Fruit fly (Drosophila melanogaster) whole organism, wandering third instar larva: ENCODE data around the gene CG8870.

Source experiments
- Abd-B ChIP-seq: fragments of >200 bp; optimal IDR thresholded peaks from 2 replicates; lab custom pipeline; 2017; ENCODE audit warnings: missing biosample characterization, missing genetic modification characterization
- CG32264 ChIP-seq: fragments of 200-800 bp; sonication (Bioruptor generic); optimal IDR thresholded peaks from 2 replicates; lab custom pipeline; 2016; ENCODE audit warnings: missing biosample characterization, missing genetic modification characterization
- CG9705 ChIP-seq: fragments of 200-800 bp; sonication (Bioruptor generic); optimal IDR thresholded peaks from 2 replicates; lab custom pipeline; 2018; ENCODE audit warnings: missing biosample characterization, mild to moderate bottlenecking, missing genetic modification characterization
- Dfd ChIP-seq: fragments of >200 bp; optimal IDR thresholded peaks from 2 replicates; lab custom pipeline; 2017; ENCODE audit warnings: missing biosample characterization, missing genetic modification characterization
- Dif ChIP-seq: fragments of 200-275, 200-300 bp; sonication (Bioruptor generic); optimal IDR thresholded peaks from 2 replicates; lab custom pipeline; 2018; ENCODE audit warnings: missing biosample characterization, missing genetic modification characterization; ENCODE audit not compliant: partially characterized antibody
- GATAd ChIP-seq: sonication (Bioruptor generic); optimal IDR thresholded peaks from 2 replicates; lab custom pipeline; 2016; ENCODE audit warnings: missing biosample characterization, missing genetic modification characterization
- HLH106 ChIP-seq: fragments of 200-800 bp; optimal IDR thresholded peaks from 3 replicates; lab custom pipeline; 2019; ENCODE audit warnings: missing biosample characterization, mild to moderate bottlenecking, missing genetic modification characterization, moderate library complexity
- Hnf4 ChIP-seq: fragments of 200-800 bp; sonication (Bioruptor generic); optimal IDR thresholded peaks from 2 replicates; lab custom pipeline; 2016; ENCODE audit warnings: missing biosample characterization, mild to moderate bottlenecking, missing genetic modification characterization
- Hr78 ChIP-seq: fragments of >200 bp; optimal IDR thresholded peaks from 2 replicates; lab custom pipeline; 2017; ENCODE audit warnings: missing biosample characterization, missing genetic modification characterization
- Hr83 ChIP-seq: fragments of 200-300 bp; sonication (Bioruptor generic); optimal IDR thresholded peaks from 2 replicates; lab custom pipeline; 2016; ENCODE audit warnings: missing biosample characterization, mild to moderate bottlenecking, missing genetic modification characterization, moderate library complexity; ENCODE audit not compliant: poor library complexity, severe bottlenecking
- Jra ChIP-seq: sonication (Bioruptor generic); optimal IDR thresholded peaks from 2 replicates; lab custom pipeline; 2016; ENCODE audit warnings: missing biosample characterization, missing genetic modification characterization
- Myc ChIP-seq: fragments of >200 bp; optimal IDR thresholded peaks from 2 replicates; lab custom pipeline; 2017
- OdsH ChIP-seq: fragments of 200-800 bp; sonication (Bioruptor generic); optimal IDR thresholded peaks from 2 replicates; lab custom pipeline; 2016; ENCODE audit warnings: missing biosample characterization, mild to moderate bottlenecking, missing genetic modification characterization
- Rel ChIP-seq, 2 experiments: fragments of 200-800 bp; sonication (Bioruptor generic) in 1 of 2; optimal IDR thresholded peaks; 2 replicates in 1 of 2; 3 replicates in 1 of 2; lab custom pipeline; 2016 to 2019; ENCODE audit warnings: mild to moderate bottlenecking in 2 of 2, missing biosample characterization in 2 of 2, missing genetic modification characterization in 2 of 2, moderate library complexity in 1 of 2
- Sp1 ChIP-seq: fragments of 200-800 bp; sonication (Bioruptor generic); optimal IDR thresholded peaks from 3 replicates; lab custom pipeline; 2019; ENCODE audit warnings: missing biosample characterization, mild to moderate bottlenecking, missing genetic modification characterization, moderate library complexity
- Vsx2 ChIP-seq: fragments of 200-300, 225-300 bp; sonication (Bioruptor generic); optimal IDR thresholded peaks from 2 replicates; lab custom pipeline; 2018; ENCODE audit warnings: missing biosample characterization, missing genetic modification characterization; ENCODE audit not compliant: partially characterized antibody
- br ChIP-seq: fragments of 200-800 bp; sonication (Bioruptor generic); optimal IDR thresholded peaks from 2 replicates; lab custom pipeline; 2016; ENCODE audit warnings: missing biosample characterization, missing genetic modification characterization
- dl ChIP-seq, 2 experiments: fragments of 175-275, 200-275 bp in 1 of 2; fragments of 200-275 bp in 1 of 2; sonication (Bioruptor generic); optimal IDR thresholded peaks; lab custom pipeline; 2018; ENCODE audit warnings: mild to moderate bottlenecking in 2 of 2, missing biosample characterization in 2 of 2, missing genetic modification characterization in 2 of 2, moderate library complexity in 2 of 2; ENCODE audit not compliant: partially characterized antibody in 2 of 2, insufficient read depth in 1 of 2
- dmrt93B ChIP-seq: fragments of 200-800 bp; sonication (Bioruptor generic); optimal IDR thresholded peaks from 2 replicates; lab custom pipeline; 2018; ENCODE audit warnings: missing biosample characterization, mild to moderate bottlenecking, missing genetic modification characterization
- dsf ChIP-seq: sonication (Bioruptor generic); optimal IDR thresholded peaks from 2 replicates; lab custom pipeline; 2016; ENCODE audit warnings: missing biosample characterization, missing genetic modification characterization, borderline replicate concordance
- ey ChIP-seq: fragments of 200-800 bp; sonication (Bioruptor generic); optimal IDR thresholded peaks from 2 replicates; lab custom pipeline; 2016; ENCODE audit warnings: missing biosample characterization, missing genetic modification characterization
- foxo ChIP-seq, 2 experiments: fragments of 200-800 bp; sonication (Bioruptor generic); optimal IDR thresholded peaks; 2 replicates in 1 of 2; 3 replicates in 1 of 2; lab custom pipeline; 2016 to 2017; ENCODE audit warnings: missing biosample characterization in 2 of 2, missing genetic modification characterization in 2 of 2
- fru ChIP-seq: fragments of 200-800 bp; sonication (Bioruptor generic); optimal IDR thresholded peaks from 3 replicates; lab custom pipeline; 2016; ENCODE audit warnings: missing biosample characterization, mild to moderate bottlenecking, missing genetic modification characterization
- h ChIP-seq: fragments of 200-800 bp; sonication (Bioruptor generic); optimal IDR thresholded peaks from 3 replicates; lab custom pipeline; 2016; ENCODE audit warnings: missing biosample characterization, mild to moderate bottlenecking, missing genetic modification characterization
- lola ChIP-seq: fragments of >200 bp; optimal IDR thresholded peaks from 2 replicates; lab custom pipeline; 2017; ENCODE audit warnings: missing biosample characterization, missing genetic modification characterization
- pan ChIP-seq: fragments of >200 bp; optimal IDR thresholded peaks from 2 replicates; lab custom pipeline; 2017
- psq ChIP-seq: fragments of 200-800 bp; sonication (Bioruptor generic); optimal IDR thresholded peaks from 3 replicates; lab custom pipeline; 2017; ENCODE audit warnings: missing biosample characterization, mild to moderate bottlenecking, missing genetic modification characterization, moderate library complexity
- rgr ChIP-seq: fragments of 200-800 bp; sonication (Bioruptor generic); optimal IDR thresholded peaks from 3 replicates; lab custom pipeline; 2016; ENCODE audit warnings: missing biosample characterization, mild to moderate bottlenecking, missing genetic modification characterization
- sage ChIP-seq: fragments of 200-800 bp; sonication (Bioruptor generic); optimal IDR thresholded peaks from 2 replicates; lab custom pipeline; 2016; ENCODE audit warnings: missing biosample characterization, mild to moderate bottlenecking, missing genetic modification characterization
- tai ChIP-seq: sonication (Bioruptor generic); optimal IDR thresholded peaks from 2 replicates; lab custom pipeline; 2016; ENCODE audit warnings: missing biosample characterization, missing genetic modification characterization
- usp ChIP-seq: fragments of >200 bp; optimal IDR thresholded peaks from 2 replicates; lab custom pipeline; 2017; ENCODE audit warnings: missing biosample characterization, missing genetic modification characterization
- woc ChIP-seq: sonication (Bioruptor generic); optimal IDR thresholded peaks from 2 replicates; lab custom pipeline; 2016; ENCODE audit warnings: missing biosample characterization, mild to moderate bottlenecking, missing genetic modification characterization

CG8870 gene

DNA sequence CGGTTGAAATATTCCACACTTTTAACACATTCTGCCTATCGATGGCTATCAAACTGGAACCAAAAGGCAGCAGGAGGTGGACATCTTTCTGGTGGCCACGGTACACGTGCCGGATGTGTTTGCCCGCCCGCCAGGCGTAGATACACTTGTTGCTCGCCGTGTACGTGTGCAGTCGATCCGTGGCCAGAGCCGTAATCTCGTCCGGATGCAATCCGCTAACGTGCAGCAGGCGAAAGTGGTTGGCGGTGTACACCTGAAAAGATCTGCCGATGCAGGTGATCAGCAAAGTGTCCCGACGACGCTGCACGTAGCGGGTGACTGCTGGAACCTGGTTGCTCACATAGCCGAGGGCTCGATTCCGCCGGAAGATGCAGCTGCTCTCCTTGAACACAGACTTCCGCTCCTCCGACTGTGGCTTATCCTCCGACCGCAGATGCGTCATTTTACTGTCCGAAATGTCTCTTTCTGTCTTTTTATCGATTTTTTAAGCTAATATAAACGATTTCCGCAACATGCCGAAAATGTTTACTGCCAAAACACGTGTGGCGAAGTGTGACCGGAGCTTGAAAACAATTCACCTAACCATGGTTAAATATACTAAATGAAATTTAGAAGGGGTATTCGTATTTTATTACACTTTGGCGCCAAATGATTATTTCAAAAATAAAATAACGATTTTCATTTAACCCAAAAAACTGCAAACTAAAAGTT is 8.7 kb downstream of the CG8870 start, which contains the start of gene CG9799:
TSS of gene CG9799 (minus strand) at position 550 of the 711 bp plus-strand sequence.
- TF ChIP-seq Myc (peak; percentile 14), woc (GFP tag; lab: Kevin White, UChicago) (no peak)

DNA sequence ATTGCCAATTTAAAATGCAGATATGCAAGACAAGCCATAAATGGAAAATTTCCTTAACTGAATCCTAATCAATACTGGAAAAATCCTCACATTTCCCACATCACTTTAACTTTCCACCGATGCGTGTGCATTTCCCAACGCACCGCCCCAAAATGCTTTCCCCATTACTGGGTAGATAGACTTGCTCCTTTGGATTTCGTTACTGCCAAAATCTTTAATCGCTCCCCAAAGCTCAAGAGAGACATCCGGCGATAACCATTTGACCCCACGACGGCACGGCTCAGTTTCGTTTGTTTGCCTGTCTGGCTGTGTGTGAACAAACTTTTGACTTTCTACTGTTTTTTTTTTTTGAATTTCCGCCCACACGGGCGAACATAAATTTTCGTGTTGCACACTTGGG is 10.8 kb downstream of the CG8870 start:
- TF ChIP-seq Abd-B (GFP tag; lab: Kevin White, UChicago) = no peak
- TF ChIP-seq fru = peak; percentile 18

DNA sequence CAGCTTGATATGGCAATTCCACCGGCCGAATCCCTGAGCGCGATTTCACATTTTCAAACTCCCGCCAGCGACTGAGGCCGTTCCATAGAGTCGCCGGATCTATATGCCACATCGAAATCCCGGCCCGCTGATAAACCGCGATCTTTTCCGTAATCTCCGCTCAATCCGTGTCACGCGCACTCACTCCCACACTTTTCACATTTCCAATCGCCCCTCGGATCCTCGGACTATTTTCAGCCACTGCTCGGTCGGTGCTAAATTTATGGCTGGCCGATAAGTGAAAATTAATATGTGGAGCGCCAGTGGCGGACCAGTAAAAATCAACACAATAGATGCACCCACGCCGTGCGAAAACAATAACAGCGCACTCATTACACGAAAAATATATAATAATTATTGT is 13.4 kb downstream of the CG8870 start:
- TF ChIP-seq GATAd (GFP tag; lab: Kevin White, UChicago) (no peak), Rel (GFP tag; optimal IDR thresholded peaks at IDR 0.05; lab: Kevin White, UChicago) (no peak), Rel (tag; optimal IDR thresholded peaks at IDR 0.05; lab: Kevin White, UChicago) (no peak), h (GFP tag; lab: Kevin White, UChicago) (no peak), Myc (no peak), tai (GFP tag; lab: Kevin White, UChicago) (no peak), foxo (GFP tag; optimal IDR thresholded peaks at IDR 0.05; lab: Kevin White, UChicago) (no peak), fru (no peak), psq (no peak), Hnf4 (no peak)

DNA sequence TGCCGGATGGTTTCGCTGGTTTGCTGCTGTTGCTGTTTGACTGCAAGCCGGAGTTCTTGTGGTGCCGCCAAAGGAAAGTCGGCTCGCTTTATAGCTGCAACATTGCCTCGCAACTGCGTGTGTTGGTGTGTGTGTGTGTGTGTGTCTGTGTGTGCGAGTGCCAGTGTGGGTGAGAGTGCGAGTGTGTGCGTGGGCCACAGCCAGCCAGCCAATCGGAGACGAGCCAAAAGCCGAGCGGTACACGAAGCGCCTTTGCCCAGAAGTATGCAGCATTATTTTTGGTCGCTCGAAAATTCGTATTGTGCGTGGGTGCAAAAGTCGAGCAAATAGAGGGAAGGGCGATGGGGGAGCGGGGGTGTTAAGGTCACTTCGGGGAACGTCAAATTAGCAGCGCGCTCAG is 15.5 kb downstream of the CG8870 start, which contains the start of gene CCHa2:
TSS of gene CCHa2 (minus strand) at position 65 of the 400 bp plus-strand sequence.
- no peak for TF ChIP-seq Vsx2
- TF ChIP-seq Dfd (GFP tag; lab: Kevin White, UChicago) = peak; percentile 54
- TF ChIP-seq pan = no peak

DNA sequence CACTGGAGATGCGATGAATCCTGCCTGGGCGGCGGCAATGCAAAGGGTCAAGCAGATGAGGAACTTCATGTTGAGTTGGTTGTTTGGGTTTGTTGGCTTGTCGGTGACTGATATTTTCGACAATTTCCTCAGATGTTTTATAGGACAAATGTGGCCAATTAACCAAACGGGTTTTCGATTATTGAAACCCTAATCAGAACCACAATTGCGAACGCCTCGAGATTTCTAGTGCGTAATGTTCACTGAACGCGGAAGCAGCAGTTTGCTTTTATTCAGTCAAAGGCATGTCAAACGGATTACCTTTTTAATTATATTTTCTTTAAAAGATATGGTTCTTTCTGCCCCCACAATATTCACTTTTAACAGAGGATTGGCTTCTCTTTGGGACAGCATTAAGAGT is 17.4 kb downstream of the CG8870 start, which contains the start of gene CG14374:
TSS of gene CG14374 (minus strand) at position 101 of the 400 bp plus-strand sequence.
- no peak for TF ChIP-seq Dfd (GFP tag; lab: Kevin White, UChicago)
- TF ChIP-seq lola (GFP tag; lab: Kevin White, UChicago) = no peak
- TF ChIP-seq dl (GFP tag; optimal IDR thresholded peaks at IDR 0.05; lab: Kevin White, UChicago; ENCODE audit: insufficient read depth in 1 of 2, partially characterized antibody in 2 of 2) = no peak
- TF ChIP-seq HLH106 (tag; lab: Kevin White, UChicago) = no peak
- TF ChIP-seq Vsx2 = no peak
- TF ChIP-seq rgr = no peak
- TF ChIP-seq dmrt93B (GFP tag; lab: Kevin White, UChicago) = no peak
- TF ChIP-seq fru = no peak
- TF ChIP-seq dsf (GFP tag; lab: Kevin White, UChicago) = no peak
- TF ChIP-seq Hr83 (GFP tag; lab: Kevin White, UChicago) = no peak
- no peak for TF ChIP-seq Sp1
- no peak for TF ChIP-seq sage (GFP tag; lab: Kevin White, UChicago)
- no peak for TF ChIP-seq Rel (GFP tag; optimal IDR thresholded peaks at IDR 0.05; lab: Kevin White, UChicago)
- no peak for TF ChIP-seq Rel (tag; optimal IDR thresholded peaks at IDR 0.05; lab: Kevin White, UChicago)
- no peak for TF ChIP-seq usp (GFP tag; lab: Kevin White, UChicago)
- TF ChIP-seq Hnf4 = no peak
- no peak for TF ChIP-seq psq
- TF ChIP-seq pan = no peak
- no peak for TF ChIP-seq Dif (GFP tag; lab: Kevin White, UChicago)
- TF ChIP-seq, all 38 proteins: peak for 0

DNA sequence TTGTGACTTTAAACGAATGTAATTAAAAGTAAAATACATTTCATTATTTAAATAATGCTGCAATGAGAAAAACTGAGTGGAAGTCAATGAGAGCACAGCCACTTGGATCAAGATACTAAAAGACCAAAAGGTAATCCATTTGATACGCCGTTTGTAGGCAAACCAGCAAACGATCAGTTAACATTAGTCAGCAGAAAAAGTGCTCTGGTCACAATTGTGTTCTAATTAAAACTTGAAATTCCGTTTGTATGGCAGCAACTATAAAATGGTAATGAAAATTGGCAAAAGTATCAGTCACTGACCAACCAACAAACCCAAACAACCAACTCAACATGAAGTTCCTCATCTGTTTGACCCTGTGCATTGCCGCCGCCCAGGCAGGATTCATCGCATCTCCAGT is 17.9 kb downstream of the CG8870 start, which contains the start of gene CG14377:
TSS of gene CG14377 (plus strand) at position 301 of the 400 bp plus-strand sequence.
- TF ChIP-seq rgr (no peak), Hr78 (GFP tag; lab: Kevin White, UChicago) (no peak), CG32264 (GFP tag; lab: Kevin White, UChicago) (no peak), psq (no peak), CG9705 (GFP tag; lab: Kevin White, UChicago) (no peak), GATAd (GFP tag; lab: Kevin White, UChicago) (no peak), dl (GFP tag; optimal IDR thresholded peaks at IDR 0.05; lab: Kevin White, UChicago; ENCODE audit: insufficient read depth in 1 of 2, partially characterized antibody in 2 of 2) (no peak), woc (GFP tag; lab: Kevin White, UChicago) (no peak), Jra (no peak), fru (no peak), Abd-B (GFP tag; lab: Kevin White, UChicago) (no peak), br (GFP tag; lab: Kevin White, UChicago) (no peak), ey (GFP tag; lab: Kevin White, UChicago) (no peak), h (GFP tag; lab: Kevin White, UChicago) (no peak), HLH106 (tag; lab: Kevin White, UChicago) (no peak), OdsH (GFP tag; lab: Kevin White, UChicago) (no peak), foxo (GFP tag; optimal IDR thresholded peaks at IDR 0.05; lab: Kevin White, UChicago) (no peak)
